Worm (Caenorhabditis elegans): ENCODE measurements around the gene ins-13.

- no peak for TF ChIP-seq ceh-45 (GFP tag; IDR thresholded peaks at IDR 0.05)
- TF ChIP-seq unc-3 (GFP tag; conservative IDR thresholded peaks at IDR 0.05): no peak
- TF ChIP-seq unc-3 (tag; optimal IDR thresholded peaks at IDR 0.05): no peak
- TF ChIP-seq sdc-2 (tag; optimal IDR thresholded peaks at IDR 0.05): no peak
- TF ChIP-seq unc-86 (tag; optimal IDR thresholded peaks at IDR 0.05): no peak
- no peak for TF ChIP-seq pag-3 (tag; optimal IDR thresholded peaks at IDR 0.05; ENCODE audit: borderline replicate concordance)
- no peak for TF ChIP-seq nhr-232 (tag; optimal IDR thresholded peaks at IDR 0.05)
- TF ChIP-seq pqm-1 (tag; optimal IDR thresholded peaks at IDR 0.05): no peak
- no peak for TF ChIP-seq fkh-10 (GFP tag; optimal IDR thresholded peaks at IDR 0.05)
- TF ChIP-seq nhr-11 (tag; optimal IDR thresholded peaks at IDR 0.05): no peak
- TF ChIP-seq zip-5 (tag; optimal IDR thresholded peaks at IDR 0.05): no peak
- TF ChIP-seq ceh-2 (tag; optimal IDR thresholded peaks at IDR 0.05): no peak
- TF ChIP-seq ama-1 (optimal IDR thresholded peaks at IDR 0.05): no peak
Observed at ce11 chrII:5497541-5497940, 47.1 kb downstream of the ins-13 start.
